Worm (Caenorhabditis elegans): ENCODE measurements around the gene F19C6.4.

Gene F19C6.4

DNA sequence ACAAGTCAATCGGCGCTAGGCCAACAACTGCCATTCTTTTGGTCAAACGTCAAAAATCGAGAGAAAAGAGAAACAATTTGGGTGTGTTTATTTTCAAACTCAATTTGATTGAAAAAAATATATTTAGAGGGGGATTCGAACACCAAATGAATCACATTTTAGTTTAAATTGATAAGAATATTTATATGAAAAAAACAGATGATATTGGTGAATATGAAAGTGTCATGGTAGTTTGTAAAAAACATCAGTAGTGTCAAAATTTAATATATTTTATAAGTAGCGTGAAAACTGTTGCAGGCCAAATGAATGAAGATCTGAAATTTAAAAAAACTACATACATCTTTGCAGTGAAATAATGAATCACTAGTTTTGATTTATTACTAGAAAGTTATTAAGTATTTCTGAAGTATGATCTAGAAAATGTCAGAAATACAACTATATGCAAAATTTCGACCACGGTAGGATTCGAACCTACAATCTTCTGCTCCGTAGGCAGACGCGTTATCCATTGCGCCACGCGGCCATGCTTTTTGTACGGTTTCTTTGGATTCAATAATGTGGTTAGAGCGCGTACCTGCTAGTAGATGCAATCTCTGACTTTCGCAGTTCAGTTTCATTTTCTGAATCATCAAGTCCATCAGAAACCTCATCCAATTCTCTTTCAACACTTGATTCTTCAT lies at the start of gene F19C6.4:
F19C6.4 (minus strand) TSS at position 51 of the 680 bp plus-strand sequence.
- no peak for TF ChIP-seq tab-1 (GFP tag; IDR thresholded peaks at IDR 0.05)
- TF ChIP-seq ztf-29 (GFP tag; IDR thresholded peaks at IDR 0.05): no peak
- no peak for TF ChIP-seq T22C8.4 (GFP tag; IDR thresholded peaks at IDR 0.05)
- no peak for TF ChIP-seq med-1 (GFP tag; optimal IDR thresholded peaks at IDR 0.05; ENCODE audit: insufficient read depth)
- no peak for TF ChIP-seq flt-1 (GFP tag; IDR thresholded peaks at IDR 0.05)
- no peak for TF ChIP-seq ref-1 (GFP tag; conservative IDR thresholded peaks at IDR 0.05)
- TF ChIP-seq klf-2 (GFP tag; conservative IDR thresholded peaks at IDR 0.05): no peak
- no peak for TF ChIP-seq cog-1 (tag; optimal IDR thresholded peaks at IDR 0.05)
- no peak for TF ChIP-seq ztf-23 (GFP tag; IDR thresholded peaks at IDR 0.05)

ce11 chrX:10060475-10061011 lies 42.7 kb upstream of the F19C6.4 start, which contains the start of gene ZC373.3:
TSS of gene ZC373.3 (plus strand) at chrX:10060525.
- TF ChIP-seq med-1 (GFP tag; optimal IDR thresholded peaks at IDR 0.05; ENCODE audit: insufficient read depth) (no peak), tab-1 (GFP tag; IDR thresholded peaks at IDR 0.05) (no peak), ztf-29 (GFP tag; IDR thresholded peaks at IDR 0.05) (no peak), klf-2 (GFP tag; conservative IDR thresholded peaks at IDR 0.05) (no peak), cog-1 (tag; optimal IDR thresholded peaks at IDR 0.05) (no peak), ref-1 (GFP tag; conservative IDR thresholded peaks at IDR 0.05) (no peak)

DNA sequence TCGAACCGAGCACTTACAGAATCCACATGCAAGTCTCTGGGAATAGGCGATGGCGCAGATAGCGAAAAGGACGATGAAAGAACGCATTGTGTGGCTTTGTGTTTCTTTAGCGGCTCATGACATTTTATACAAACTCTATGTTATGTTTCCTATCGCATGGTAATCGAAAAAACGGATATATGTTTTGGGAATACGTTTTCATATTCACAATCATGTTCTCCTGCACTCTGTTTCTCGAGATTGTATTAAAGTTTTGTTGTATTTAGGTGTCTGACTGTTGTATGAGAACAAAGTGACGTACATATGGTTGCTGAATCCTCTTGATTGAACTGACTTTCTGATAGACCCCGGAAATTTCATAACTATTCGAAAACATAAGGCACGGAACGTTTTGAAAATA lies 40.5 kb upstream of the F19C6.4 start, which contains the start of gene ZC373.2:
ZC373.2 (minus strand) TSS at position 101 of the 400 bp plus-strand sequence.
- TF ChIP-seq ztf-23 (GFP tag; IDR thresholded peaks at IDR 0.05) (no peak), ztf-29 (GFP tag; IDR thresholded peaks at IDR 0.05) (no peak), klf-2 (GFP tag; conservative IDR thresholded peaks at IDR 0.05) (no peak)

ce11 chrX:10054410-10054800 lies 36.6 kb upstream of the F19C6.4 start:
- TF ChIP-seq klf-2 (GFP tag; conservative IDR thresholded peaks at IDR 0.05): no peak
- TF ChIP-seq ref-1 (GFP tag; conservative IDR thresholded peaks at IDR 0.05): no peak
- no peak for TF ChIP-seq ztf-29 (GFP tag; IDR thresholded peaks at IDR 0.05)
- TF ChIP-seq cog-1 (tag; optimal IDR thresholded peaks at IDR 0.05): no peak
- no peak for TF ChIP-seq flt-1 (GFP tag; IDR thresholded peaks at IDR 0.05)
- TF ChIP-seq med-1 (GFP tag; optimal IDR thresholded peaks at IDR 0.05; ENCODE audit: insufficient read depth): no peak
- no peak for TF ChIP-seq tab-1 (GFP tag; IDR thresholded peaks at IDR 0.05)
- TF ChIP-seq ztf-23 (GFP tag; IDR thresholded peaks at IDR 0.05): no peak
- TF ChIP-seq T22C8.4 (GFP tag; IDR thresholded peaks at IDR 0.05): no peak

ce11 chrX:10053742-10054409 lies 36.1 kb upstream of the F19C6.4 start, which contains the start of gene cbs-1:
TSS of gene cbs-1 (plus strand) at chrX:10054275.
- TF ChIP-seq med-1 (GFP tag; optimal IDR thresholded peaks at IDR 0.05; ENCODE audit: insufficient read depth) (no peak), cog-1 (tag; optimal IDR thresholded peaks at IDR 0.05) (no peak), klf-2 (GFP tag; conservative IDR thresholded peaks at IDR 0.05) (no peak), ztf-23 (GFP tag; IDR thresholded peaks at IDR 0.05) (no peak), T22C8.4 (GFP tag; IDR thresholded peaks at IDR 0.05) (no peak), ztf-29 (GFP tag; IDR thresholded peaks at IDR 0.05) (no peak), ref-1 (GFP tag; conservative IDR thresholded peaks at IDR 0.05) (no peak), tab-1 (GFP tag; IDR thresholded peaks at IDR 0.05) (no peak), flt-1 (GFP tag; IDR thresholded peaks at IDR 0.05) (no peak)

- TF ChIP-seq cog-1 (tag; optimal IDR thresholded peaks at IDR 0.05): no peak
- TF ChIP-seq ztf-29 (GFP tag; IDR thresholded peaks at IDR 0.05): no peak
- no peak for TF ChIP-seq klf-2 (GFP tag; conservative IDR thresholded peaks at IDR 0.05)
- no peak for TF ChIP-seq ref-1 (GFP tag; conservative IDR thresholded peaks at IDR 0.05)
- TF ChIP-seq T22C8.4 (GFP tag; IDR thresholded peaks at IDR 0.05): no peak
- no peak for TF ChIP-seq med-1 (GFP tag; optimal IDR thresholded peaks at IDR 0.05; ENCODE audit: insufficient read depth)
- TF ChIP-seq flt-1 (GFP tag; IDR thresholded peaks at IDR 0.05): no peak
- no peak for TF ChIP-seq ztf-23 (GFP tag; IDR thresholded peaks at IDR 0.05)
- TF ChIP-seq tab-1 (GFP tag; IDR thresholded peaks at IDR 0.05): no peak
These were observed 33.8 kb upstream of the F19C6.4 start for ce11 chrX:10051625-10052024.

DNA sequence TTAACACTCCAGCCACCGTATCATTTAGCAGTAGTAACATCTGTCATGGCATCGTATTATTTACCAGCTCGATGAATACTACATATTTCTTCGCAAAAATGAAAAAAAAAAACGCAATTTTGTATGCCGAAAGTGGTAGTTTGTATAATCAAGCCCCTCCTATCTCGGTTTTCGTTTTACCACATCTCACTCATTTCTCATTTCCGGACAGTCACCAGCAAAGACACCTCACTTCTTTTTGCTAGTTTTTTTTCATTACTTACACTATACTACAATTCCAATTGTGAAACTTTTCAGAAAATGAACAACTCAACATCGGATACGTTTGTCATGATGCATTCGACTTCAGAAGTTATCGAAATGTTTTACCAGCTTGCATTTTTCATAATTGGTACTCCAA lies 31.3 kb upstream of the F19C6.4 start, which contains the start of gene gnrr-3:
gnrr-3 (plus strand) TSS at position 301 of the 400 bp plus-strand sequence.
- TF ChIP-seq ref-1 (GFP tag; conservative IDR thresholded peaks at IDR 0.05): no peak

DNA sequence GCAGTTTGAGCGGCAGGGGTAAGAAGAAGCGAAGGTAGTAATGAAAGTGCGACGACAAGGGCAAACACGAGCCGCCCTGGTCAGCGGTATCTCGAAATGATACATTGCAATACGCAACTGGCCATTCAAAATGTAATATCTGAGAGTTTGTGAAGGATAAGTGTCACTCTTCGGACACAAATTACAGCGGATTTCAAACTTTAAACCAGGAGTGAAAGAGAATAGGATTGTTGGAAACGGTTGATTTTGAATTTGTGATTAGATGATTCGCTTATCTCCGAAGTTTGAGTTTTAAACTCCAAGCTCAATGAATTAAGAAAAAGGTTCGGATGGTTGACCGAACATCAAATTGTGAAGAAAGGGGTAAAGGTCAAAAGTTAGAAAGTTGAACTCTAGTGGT lies 29.5 kb upstream of the F19C6.4 start, which contains the start of gene ZC374.2:
ZC374.2 (minus strand) TSS at position 101 of the 400 bp plus-strand sequence.
- TF ChIP-seq med-1 (GFP tag; optimal IDR thresholded peaks at IDR 0.05; ENCODE audit: insufficient read depth) (no peak), klf-2 (GFP tag; conservative IDR thresholded peaks at IDR 0.05) (no peak), T22C8.4 (GFP tag; IDR thresholded peaks at IDR 0.05) (no peak), ztf-29 (GFP tag; IDR thresholded peaks at IDR 0.05) (no peak), ztf-23 (GFP tag; IDR thresholded peaks at IDR 0.05) (no peak), cog-1 (tag; optimal IDR thresholded peaks at IDR 0.05) (no peak), ref-1 (GFP tag; conservative IDR thresholded peaks at IDR 0.05) (no peak)

ce11 chrX:10044473-10044872 lies 26.6 kb upstream of the F19C6.4 start:
- no peak for TF ChIP-seq ztf-29 (GFP tag; IDR thresholded peaks at IDR 0.05)
- TF ChIP-seq ztf-23 (GFP tag; IDR thresholded peaks at IDR 0.05): no peak
- TF ChIP-seq T22C8.4 (GFP tag; IDR thresholded peaks at IDR 0.05): no peak
- TF ChIP-seq klf-2 (GFP tag; conservative IDR thresholded peaks at IDR 0.05): no peak
- TF ChIP-seq cog-1 (tag; optimal IDR thresholded peaks at IDR 0.05): no peak
- no peak for TF ChIP-seq flt-1 (GFP tag; IDR thresholded peaks at IDR 0.05)
- no peak for TF ChIP-seq ref-1 (GFP tag; conservative IDR thresholded peaks at IDR 0.05)
- TF ChIP-seq tab-1 (GFP tag; IDR thresholded peaks at IDR 0.05): no peak
- no peak for TF ChIP-seq med-1 (GFP tag; optimal IDR thresholded peaks at IDR 0.05; ENCODE audit: insufficient read depth)

All from whole organism, midembryonic.